Fruit fly (Drosophila melanogaster) Kc167 (cell line): ENCODE results near the gene CG8907.

Experiments used
- Myc ChIP-seq: fragments of >200 bp; optimal IDR thresholded peaks from 2 replicates; lab custom pipeline; 2017; ENCODE audit warnings: missing external identifiers
- h ChIP-seq: fragments of >200 bp; optimal IDR thresholded peaks from 3 replicates; lab custom pipeline; 2018; ENCODE audit warnings: missing external identifiers
- insv ChIP-seq: fragments of >200 bp; optimal IDR thresholded peaks from 3 replicates; lab custom pipeline; 2018; ENCODE audit warnings: missing external identifiers
- psq ChIP-seq: fragments of >200 bp; optimal IDR thresholded peaks from 2 replicates; lab custom pipeline; 2017; ENCODE audit warnings: missing external identifiers

dm6 chr3R:16960219-16960618 is 47.9 kb upstream of the CG8907 start:
- no peak for TF ChIP-seq psq
- TF ChIP-seq h (lab: Kevin White, UChicago), result no peak
- TF ChIP-seq Myc (lab: Kevin White, UChicago), result no peak
- TF ChIP-seq insv (lab: Kevin White, UChicago), result no peak
